Worm (Caenorhabditis elegans) whole organism, L3 larva: Measurements from ENCODE around the gene tag-342.

Source experiments
- R02D3.7 ChIP-seq: fragments of 150-350 bp; optimal IDR thresholded peaks from 2 replicates; lab custom pipeline; 2014; ENCODE audit warnings: missing biosample characterization, missing genetic modification characterization
- ZK546.5 ChIP-seq: sonication (generic microtip); optimal IDR thresholded peaks from 2 replicates; lab custom pipeline; 2017; ENCODE audit warnings: missing biosample characterization, missing genetic modification characterization
- ama-1 ChIP-seq: fragments of 150-350 bp; optimal IDR thresholded peaks from 2 replicates; lab custom pipeline; 2018
- ceh-16 ChIP-seq: sonication (generic microtip); optimal IDR thresholded peaks from 2 replicates; lab custom pipeline; 2017; ENCODE audit warnings: missing biosample characterization, missing genetic modification characterization
- ceh-28 ChIP-seq: fragments of 150-350 bp; optimal IDR thresholded peaks from 2 replicates; lab custom pipeline; 2014; ENCODE audit warnings: missing biosample characterization, missing genetic modification reagents, missing genetic modification characterization
- ceh-9 ChIP-seq: sonication (generic microtip); optimal IDR thresholded peaks from 2 replicates; lab custom pipeline; 2018; ENCODE audit warnings: missing biosample characterization, missing genetic modification characterization
- daf-12 ChIP-seq: fragments of 150-350 bp; optimal IDR thresholded peaks from 2 replicates; lab custom pipeline; 2014; ENCODE audit warnings: missing biosample characterization, missing genetic modification reagents, missing genetic modification characterization
- egl-5 ChIP-seq: fragments of 150-350 bp; optimal IDR thresholded peaks from 2 replicates; lab custom pipeline; 2017; ENCODE audit warnings: missing biosample characterization, missing genetic modification reagents, missing genetic modification characterization, inconsistent platforms
- elt-1 ChIP-seq: fragments of 150-350 bp; optimal IDR thresholded peaks from 2 replicates; lab custom pipeline; 2014; ENCODE audit warnings: missing biosample characterization, missing genetic modification characterization
- elt-2 ChIP-seq: sonication (generic microtip); optimal IDR thresholded peaks from 2 replicates; lab custom pipeline; 2016; ENCODE audit warnings: missing genetic modification reagents, mild to moderate bottlenecking, missing genetic modification characterization, missing compliant biosample characterization
- eor-1 ChIP-seq, 2 experiments: fragments of 150-350 bp; optimal IDR thresholded peaks; 2 replicates each; lab custom pipeline; 2014 to 2018; ENCODE audit warnings: missing biosample characterization in 2 of 2, missing genetic modification characterization in 2 of 2
- fkh-10 ChIP-seq: sonication (generic microtip); optimal IDR thresholded peaks from 2 replicates; lab custom pipeline; 2017; ENCODE audit warnings: missing biosample characterization, missing genetic modification reagents, missing genetic modification characterization
- fkh-2 ChIP-seq: fragments of 150-350 bp; optimal IDR thresholded peaks from 2 replicates; lab custom pipeline; 2014; ENCODE audit warnings: missing biosample characterization, missing genetic modification reagents, missing genetic modification characterization
- fos-1 ChIP-seq: fragments of 150-350 bp; optimal IDR thresholded peaks from 2 replicates; lab custom pipeline; 2014; ENCODE audit warnings: missing biosample characterization, missing genetic modification characterization
- hmg-11 ChIP-seq: sonication (generic microtip); optimal IDR thresholded peaks from 2 replicates; lab custom pipeline; 2016; ENCODE audit warnings: missing genetic modification characterization, missing compliant biosample characterization
- lin-15B ChIP-seq: fragments of 150-350 bp; optimal IDR thresholded peaks from 2 replicates; lab custom pipeline; 2014; ENCODE audit warnings: missing biosample characterization, missing genetic modification characterization
- lsy-12 ChIP-seq: sonication (generic microtip); optimal IDR thresholded peaks from 2 replicates; lab custom pipeline; 2016; ENCODE audit warnings: mild to moderate bottlenecking, missing genetic modification characterization, missing compliant biosample characterization
- mdl-1 ChIP-seq: fragments of 150-350 bp; optimal IDR thresholded peaks from 2 replicates; lab custom pipeline; 2014; ENCODE audit warnings: missing biosample characterization, missing genetic modification characterization
- mml-1 ChIP-seq: fragments of 150-350 bp; sonication (generic microtip); optimal IDR thresholded peaks from 3 replicates; lab custom pipeline; 2014; ENCODE audit warnings: missing biosample characterization, missing genetic modification characterization
- nfya-1 ChIP-seq: sonication (generic microtip); optimal IDR thresholded peaks from 2 replicates; lab custom pipeline; 2017; ENCODE audit warnings: missing genetic modification characterization, mild to moderate bottlenecking, missing compliant biosample characterization, antibody characterized with exemption, moderate library complexity; ENCODE audit not compliant: insufficient read depth
- nhr-23 ChIP-seq: fragments of 150-350 bp; optimal IDR thresholded peaks from 2 replicates; lab custom pipeline; 2014; ENCODE audit warnings: missing biosample characterization, missing genetic modification reagents, missing genetic modification characterization
- nhr-25 ChIP-seq: sonication (generic microtip); optimal IDR thresholded peaks from 2 replicates; lab custom pipeline; 2017; ENCODE audit warnings: missing biosample characterization, missing genetic modification characterization
- nhr-28 ChIP-seq: fragments of 150-350 bp; optimal IDR thresholded peaks from 2 replicates; lab custom pipeline; 2014; ENCODE audit warnings: missing biosample characterization, missing genetic modification characterization
- nhr-43 ChIP-seq: sonication (generic microtip); optimal IDR thresholded peaks from 2 replicates; lab custom pipeline; 2016; ENCODE audit warnings: mild to moderate bottlenecking, missing genetic modification characterization, missing compliant biosample characterization; ENCODE audit not compliant: poor library complexity, severe bottlenecking
- nhr-67 ChIP-seq: fragments of 150-350 bp; optimal IDR thresholded peaks from 2 replicates; lab custom pipeline; 2014; ENCODE audit warnings: missing biosample characterization, missing genetic modification characterization
- nhr-77 ChIP-seq: fragments of 150-350 bp; optimal IDR thresholded peaks from 2 replicates; lab custom pipeline; 2014; ENCODE audit warnings: missing biosample characterization, missing genetic modification characterization
- pha-4 ChIP-seq: fragments of 150-350 bp; optimal IDR thresholded peaks from 2 replicates; lab custom pipeline; 2014; ENCODE audit warnings: missing biosample characterization, missing genetic modification reagents, missing genetic modification characterization
- pqm-1 ChIP-seq: fragments of 150-350 bp; optimal IDR thresholded peaks from 2 replicates; lab custom pipeline; 2017; ENCODE audit warnings: missing biosample characterization, missing genetic modification characterization, inconsistent platforms
- sea-2 ChIP-seq: fragments of 150-350 bp; sonication (generic microtip); optimal IDR thresholded peaks from 4 replicates; lab custom pipeline; 2014; ENCODE audit warnings: missing biosample characterization, missing genetic modification reagents, missing genetic modification characterization
- skn-1 ChIP-seq: fragments of 150-350 bp; optimal IDR thresholded peaks from 2 replicates; lab custom pipeline; 2014; ENCODE audit warnings: missing biosample characterization, missing genetic modification characterization
- snpc-4 ChIP-seq: fragments of 150-350 bp; optimal IDR thresholded peaks from 2 replicates; lab custom pipeline; 2014; ENCODE audit warnings: missing biosample characterization, missing genetic modification characterization
- tbx-2 ChIP-seq: sonication (generic microtip); optimal IDR thresholded peaks from 2 replicates; lab custom pipeline; 2016; ENCODE audit warnings: mild to moderate bottlenecking, missing genetic modification characterization, missing compliant biosample characterization
- zag-1 ChIP-seq: fragments of 150-350 bp; optimal IDR thresholded peaks from 2 replicates; lab custom pipeline; 2014; ENCODE audit warnings: missing biosample characterization, missing genetic modification characterization
- ztf-11 ChIP-seq: fragments of 150-350 bp; optimal IDR thresholded peaks from 2 replicates; lab custom pipeline; 2014; ENCODE audit warnings: missing biosample characterization, missing genetic modification characterization
- ztf-4 ChIP-seq: fragments of 150-350 bp; optimal IDR thresholded peaks from 2 replicates; lab custom pipeline; 2014; ENCODE audit warnings: missing biosample characterization, missing genetic modification characterization

The tag-342 gene

DNA sequence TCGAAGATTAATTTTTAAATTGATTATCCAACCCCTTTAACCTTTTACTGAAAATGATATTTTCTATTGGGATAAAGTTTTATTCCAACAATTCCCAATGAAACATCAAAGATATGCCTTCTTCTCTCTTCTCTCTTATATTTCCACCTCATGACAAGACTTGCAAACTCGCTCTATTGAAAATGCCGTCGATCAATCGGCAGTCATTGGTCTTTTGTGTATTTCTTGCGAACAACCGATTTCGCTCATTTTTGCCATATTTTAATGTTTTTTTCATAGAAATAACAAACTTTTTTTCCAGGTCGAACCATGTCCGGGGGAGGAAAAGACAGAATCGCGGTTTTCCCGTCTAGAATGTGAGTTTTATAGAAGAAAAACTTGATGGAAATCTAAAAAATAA is 39.8 kb downstream of the tag-342 start, which contains the start of gene vha-14 (continued):
- TF ChIP-seq snpc-4 (tag; lab: Kevin White, UChicago), result peak; percentile 8
- TF ChIP-seq fkh-10 (GFP tag; lab: Kevin White, UChicago), result no peak

DNA sequence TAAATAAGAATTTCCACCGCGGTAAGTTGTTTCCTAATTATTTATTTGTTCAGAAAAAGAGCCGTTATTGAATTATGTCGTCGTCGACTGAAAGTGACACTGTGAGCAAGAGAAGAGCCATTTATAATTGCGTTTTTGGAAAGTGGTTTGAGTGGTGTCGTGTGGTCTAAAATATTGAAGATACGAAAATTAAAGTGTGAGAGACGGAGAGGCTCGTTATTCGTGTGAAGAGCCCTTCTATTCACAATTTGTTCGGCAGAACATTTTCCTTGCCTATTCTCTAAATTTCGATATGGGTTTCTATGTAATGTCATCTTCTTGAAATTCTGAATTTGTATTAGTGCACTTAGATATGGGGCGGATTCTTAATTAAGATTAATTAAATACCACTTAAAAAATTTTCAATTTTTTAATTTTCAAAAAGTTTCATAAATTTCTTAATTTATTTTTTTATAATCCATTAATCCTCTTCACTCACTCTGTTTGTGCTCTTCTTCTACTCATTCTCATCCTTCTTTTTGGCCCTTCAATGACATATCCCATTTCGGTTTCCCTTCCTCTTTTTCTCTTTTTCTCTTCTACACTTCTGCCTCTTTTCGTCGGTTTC is 41.9 kb downstream of the tag-342 start:
- TF ChIP-seq elt-1 (no peak), tbx-2 (tag; lab: Kevin White, UChicago) (peak; percentile 28), nfya-1 (tag; lab: Kevin White, UChicago) (peak; percentile 31), R02D3.7 (tag; lab: Kevin White, UChicago) (no peak), elt-2 (peak; percentile 29), ama-1 (peak; percentile 78), lsy-12 (peak; percentile 49), ceh-9 (tag; lab: Kevin White, UChicago) (no peak), nhr-23 (tag; lab: Kevin White, UChicago) (peak; percentile 3), nhr-77 (peak; percentile 59), ztf-4 (tag; lab: Kevin White, UChicago) (peak; percentile 47), fos-1 (tag; lab: Kevin White, UChicago) (no peak), nhr-43 (tag; lab: Kevin White, UChicago) (peak; percentile 50), pha-4 (tag; lab: Kevin White, UChicago) (peak; percentile 3)

- no peak for TF ChIP-seq ceh-9 (tag; lab: Kevin White, UChicago)
- TF ChIP-seq hmg-11 (tag; lab: Kevin White, UChicago), result peak; percentile 31
- TF ChIP-seq zag-1, result no peak
- TF ChIP-seq ama-1, result peak; percentile 43
- TF ChIP-seq lin-15B (tag; lab: Kevin White, UChicago), result peak; percentile 2
- TF ChIP-seq daf-12, result no peak
- TF ChIP-seq nfya-1 (tag; lab: Kevin White, UChicago), result peak; percentile 18
- peak; percentile 5 for TF ChIP-seq pha-4 (tag; lab: Kevin White, UChicago)
- TF ChIP-seq skn-1 (tag; lab: Kevin White, UChicago), result no peak
These were observed 43.1 kb downstream of the tag-342 start, which contains the start of gene F55H2.5 for ce11 chrIII:9511055-9511520. F55H2.5 (plus strand) TSS chrIII:9511470.

DNA sequence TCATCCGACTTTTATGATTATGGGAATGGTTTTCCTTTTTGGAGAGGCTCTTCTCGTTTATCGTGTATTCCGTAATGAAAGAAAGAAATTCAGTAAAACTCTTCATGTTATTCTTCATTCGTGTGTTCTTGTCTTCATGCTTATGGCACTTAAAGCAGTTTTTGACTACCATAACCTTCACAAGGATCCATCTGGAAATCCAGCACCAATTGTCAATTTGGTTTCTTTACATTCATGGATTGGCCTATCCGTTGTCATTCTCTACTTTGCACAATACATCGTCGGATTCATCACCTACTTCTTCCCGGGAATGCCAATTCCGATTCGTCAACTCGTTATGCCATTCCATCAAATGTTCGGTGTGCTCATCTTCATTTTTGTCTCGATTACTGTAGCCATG is 43.7 kb downstream of the tag-342 start:
- TF ChIP-seq nhr-28 (tag; lab: Kevin White, UChicago), result no peak
- TF ChIP-seq ztf-11, result no peak
- TF ChIP-seq daf-12, result no peak
- no peak for TF ChIP-seq ZK546.5
- no peak for TF ChIP-seq fkh-2
- TF ChIP-seq egl-5, result no peak
- no peak for TF ChIP-seq sea-2
- no peak for TF ChIP-seq nhr-77
- no peak for TF ChIP-seq elt-2
- no peak for TF ChIP-seq mml-1 (tag; lab: Kevin White, UChicago)
- no peak for TF ChIP-seq skn-1 (tag; lab: Kevin White, UChicago)
- TF ChIP-seq nhr-25, result no peak
- no peak for TF ChIP-seq tbx-2 (tag; lab: Kevin White, UChicago)
- TF ChIP-seq lsy-12, result no peak
- no peak for TF ChIP-seq nhr-23 (tag; lab: Kevin White, UChicago)
- TF ChIP-seq nfya-1 (tag; lab: Kevin White, UChicago), result no peak
- TF ChIP-seq nhr-67 (tag; lab: Kevin White, UChicago), result no peak

DNA sequence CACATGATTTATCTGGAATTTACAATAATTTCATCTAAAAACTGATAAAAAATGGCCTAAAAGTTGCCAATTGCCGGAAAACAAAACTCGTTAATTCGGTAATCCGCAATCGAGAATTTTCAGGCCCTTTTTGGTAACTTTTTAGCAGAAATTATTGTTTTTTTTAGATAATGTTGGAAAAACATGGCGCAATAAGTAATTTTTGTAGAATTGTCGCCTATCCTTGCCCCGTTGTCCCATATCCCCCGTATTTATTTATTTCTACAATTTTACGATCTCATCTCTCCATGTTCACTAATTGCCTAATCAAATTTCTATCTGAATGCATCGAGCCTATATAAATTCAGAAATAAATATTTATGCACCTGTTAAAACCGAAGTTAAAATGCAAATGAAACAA is 45.0 kb downstream of the tag-342 start:
- TF ChIP-seq lsy-12 (no peak), mdl-1 (tag; lab: Kevin White, UChicago) (no peak), fkh-2 (no peak), pqm-1 (tag; lab: Kevin White, UChicago) (no peak), eor-1 (tag; optimal IDR thresholded peaks at IDR 0.05; lab: Kevin White, UChicago) (no peak), ceh-28 (tag; lab: Kevin White, UChicago) (no peak), ztf-11 (no peak), fkh-10 (GFP tag; lab: Kevin White, UChicago) (no peak), nhr-77 (no peak), ceh-16 (no peak), nhr-43 (tag; lab: Kevin White, UChicago) (no peak), mml-1 (tag; lab: Kevin White, UChicago) (no peak), ZK546.5 (no peak)
- TF ChIP-seq, all 47 proteins: peak for 0
